Fruit fly (Drosophila melanogaster): ENCODE results near the gene CG31668.
A peak's percentile ranks its signal among the peaks of the same experiment; 100 is the strongest.

CG31668 gene

DNA sequence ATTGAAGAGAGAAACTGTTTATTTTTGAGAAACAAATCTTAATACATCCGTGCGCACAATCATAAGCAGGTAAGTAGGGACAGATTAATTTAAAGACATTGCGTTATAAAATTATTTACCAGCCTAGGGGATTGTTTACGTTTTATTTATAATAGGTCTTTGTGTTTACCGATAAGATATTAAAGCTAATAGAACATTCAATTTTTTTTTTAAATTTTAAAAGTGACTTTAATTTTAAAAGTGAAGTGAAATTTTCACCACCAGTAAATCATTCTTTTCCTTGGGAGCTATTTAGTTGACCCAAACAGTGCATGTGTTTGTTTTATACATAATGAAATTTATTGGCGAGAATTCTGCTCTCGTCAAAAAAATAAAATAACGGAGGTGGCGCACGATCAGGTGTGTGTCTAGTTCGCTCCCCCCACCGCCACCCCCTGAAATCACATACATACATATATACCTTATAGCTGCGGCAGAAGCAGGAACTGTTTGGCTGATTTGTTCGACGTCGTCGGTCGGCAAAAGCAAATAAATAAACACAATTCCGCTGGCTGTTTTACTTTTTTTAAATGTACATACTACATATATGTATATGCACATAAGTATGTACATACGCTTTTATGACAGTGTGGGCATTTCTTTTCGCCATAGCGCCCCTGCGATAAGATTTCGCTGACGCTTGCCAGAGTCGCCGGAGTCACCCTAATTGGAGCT is 29.9 kb downstream of the CG31668 start (continued):
- TF ChIP-seq cwo (GFP tag; optimal IDR thresholded peaks at IDR 0.05) (peak; percentile 68), CG10543 (GFP tag; optimal IDR thresholded peaks at IDR 0.05) (peak; percentile 72), Adf1 (GFP tag; IDR thresholded peaks at IDR 0.05) (peak; percentile 59), CG3847 (GFP tag; IDR thresholded peaks at IDR 0.05) (peak; percentile 73), CG10654 (GFP tag; optimal IDR thresholded peaks at IDR 0.05) (no peak), CG10147 (GFP tag; optimal IDR thresholded peaks at IDR 0.05) (peak; percentile 26), CG2712 (tag; optimal IDR thresholded peaks at IDR 0.05) (peak; percentile 53), CG10979 (tag; optimal IDR thresholded peaks at IDR 0.05) (no peak), Sox100B (GFP tag; optimal IDR thresholded peaks at IDR 0.05) (peak; percentile 45), Fer1 (GFP tag; optimal IDR thresholded peaks at IDR 0.05) (peak; percentile 71), knrl (GFP tag; IDR thresholded peaks at IDR 0.05; ENCODE audit: partially characterized antibody) (no peak), CG30431 (GFP tag; optimal IDR thresholded peaks at IDR 0.05) (no peak), ken (GFP tag; IDR thresholded peaks at IDR 0.05) (no peak), Gsc (GFP tag; IDR thresholded peaks at IDR 0.05) (no peak), CG10366 (GFP tag; IDR thresholded peaks at IDR 0.05) (peak; percentile 32; the same call in 1 of the 2 replicates), YL-1 (GFP tag; optimal IDR thresholded peaks at IDR 0.05) (no peak), CG6854 (GFP tag; optimal IDR thresholded peaks at IDR 0.05) (peak; percentile 28), CG15073 (GFP tag; optimal IDR thresholded peaks at IDR 0.05) (no peak), bcd (GFP tag; optimal IDR thresholded peaks at IDR 0.05) (peak; percentile 46), Dek (tag; optimal IDR thresholded peaks at IDR 0.05) (peak; percentile 63), gcm (GFP tag; optimal IDR thresholded peaks at IDR 0.05) (no peak), ERR (GFP tag; optimal IDR thresholded peaks at IDR 0.05) (no peak), CG16779 (GFP tag; IDR thresholded peaks at IDR 0.05) (no peak), MBD-R2 (GFP tag; IDR thresholded peaks at IDR 0.05) (no peak), CG1832 (GFP tag; optimal IDR thresholded peaks at IDR 0.05) (no peak), Atf-2 (GFP tag; optimal IDR thresholded peaks at IDR 0.05) (no peak), CG11398 (GFP tag; optimal IDR thresholded peaks at IDR 0.05) (no peak), luna (GFP tag; optimal IDR thresholded peaks at IDR 0.05) (no peak), CG3995 (GFP tag; optimal IDR thresholded peaks at IDR 0.05) (peak; percentile 58), CG8765 (GFP tag; IDR thresholded peaks at IDR 0.05) (no peak), Bgb (GFP tag; IDR thresholded peaks at IDR 0.05; ENCODE audit: partially characterized antibody) (no peak), gro (GFP tag; optimal IDR thresholded peaks at IDR 0.05) (no peak), CG11696 (GFP tag; IDR thresholded peaks at IDR 0.05) (peak; percentile 84), CG4360 (GFP tag; IDR thresholded peaks at IDR 0.05) (no peak), Ada2b (GFP tag; IDR thresholded peaks at IDR 0.05) (peak; percentile 42; the same call in 1 of the 2 replicates), wek (GFP tag; optimal IDR thresholded peaks at IDR 0.05) (no peak), CG4820 (GFP tag; optimal IDR thresholded peaks at IDR 0.05) (no peak), abd-A (tag; optimal IDR thresholded peaks at IDR 0.05) (no peak), p53 (GFP tag; optimal IDR thresholded peaks at IDR 0.05) (no peak), Tbp (GFP tag; optimal IDR thresholded peaks at IDR 0.05) (no peak), Max (GFP tag; optimal IDR thresholded peaks at IDR 0.05) (peak; percentile 9), ATbp (GFP tag; optimal IDR thresholded peaks at IDR 0.05) (no peak), cg (GFP tag; optimal IDR thresholded peaks at IDR 0.05) (no peak), tna (GFP tag; IDR thresholded peaks at IDR 0.05; ENCODE audit: partially characterized antibody) (no peak), Hr51 (GFP tag; optimal IDR thresholded peaks at IDR 0.05) (peak in 1 of 2 experiments; percentile 77), ci (GFP tag; IDR thresholded peaks at IDR 0.05) (0 out of 3 replicates have a peak, but pooled peaks have one; percentile 10), CG6654 (GFP tag; optimal IDR thresholded peaks at IDR 0.05) (no peak), CG12155 (GFP tag; optimal IDR thresholded peaks at IDR 0.05) (peak; percentile 45), Stat92E (GFP tag; optimal IDR thresholded peaks at IDR 0.05) (no peak)
